Fruit fly (Drosophila melanogaster) whole organism, embryonic: Measurements from ENCODE around the gene CG14014.
A peak's percentile ranks its signal among the peaks of the same experiment; 100 is the strongest.

ENCODE experiments used
- BEAF-32 ChIP-seq: fragments of 200-800 bp; sonication (Bioruptor generic); optimal IDR thresholded peaks from 3 replicates; lab custom pipeline; 2017; ENCODE audit warnings: missing biosample characterization, missing genetic modification characterization, mild to moderate bottlenecking, moderate library complexity, missing genetic modification reagents
- Bgb ChIP-seq: fragments of 200-800 bp; sonication (Bioruptor generic); IDR thresholded peaks from 2 replicates; pipeline ENCODE4 v1.3.6; 2022; ENCODE audit warnings: missing biosample characterization, missing genetic modification characterization; ENCODE audit not compliant: partially characterized antibody
- CG10147 ChIP-seq: fragments of 200-800 bp; sonication (Bioruptor generic); optimal IDR thresholded peaks from 2 replicates; lab custom pipeline; 2019; ENCODE audit warnings: missing biosample characterization, mild to moderate bottlenecking, missing genetic modification characterization, moderate library complexity
- CG10431 ChIP-seq: fragments of 200-800 bp; sonication (Bioruptor generic); optimal IDR thresholded peaks from 3 replicates; lab custom pipeline; 2018; ENCODE audit warnings: missing biosample characterization, mild to moderate bottlenecking, missing genetic modification characterization
- CG11560 ChIP-seq: fragments of 200-800 bp; sonication (Bioruptor generic); IDR thresholded peaks from 3 replicates; pipeline ENCODE4 v1.3.6; 2022; ENCODE audit warnings: missing biosample characterization, missing genetic modification characterization
- CG13287 ChIP-seq: fragments of 200-800 bp; sonication (Bioruptor generic); IDR thresholded peaks from 2 replicates; pipeline ENCODE4 v1.3.6; 2022; ENCODE audit warnings: missing biosample characterization, missing genetic modification characterization; ENCODE audit not compliant: partially characterized antibody
- CG13894 ChIP-seq: fragments of 200-800 bp; sonication (Bioruptor generic); optimal IDR thresholded peaks from 3 replicates; lab custom pipeline; 2018; ENCODE audit warnings: missing biosample characterization, mild to moderate bottlenecking, missing genetic modification characterization, moderate library complexity
- CG14710 ChIP-seq: fragments of 200-800 bp; sonication (Bioruptor generic); optimal IDR thresholded peaks from 3 replicates; lab custom pipeline; 2019; ENCODE audit warnings: missing biosample characterization, mild to moderate bottlenecking, missing genetic modification characterization, moderate library complexity
- CG15514 ChIP-seq: fragments of 200-800 bp; sonication (Bioruptor generic); optimal IDR thresholded peaks from 3 replicates; lab custom pipeline; 2017; ENCODE audit warnings: missing biosample characterization, missing genetic modification characterization, mild to moderate bottlenecking, moderate library complexity, missing genetic modification reagents
- CG17186 ChIP-seq: fragments of 200-800 bp; sonication (Bioruptor generic); optimal IDR thresholded peaks from 3 replicates; lab custom pipeline; 2017; ENCODE audit warnings: missing biosample characterization, missing genetic modification reagents, missing genetic modification characterization
- CG17568 ChIP-seq: fragments of 200-800 bp; sonication (Bioruptor generic); optimal IDR thresholded peaks from 2 replicates; lab custom pipeline; 2018; ENCODE audit warnings: missing biosample characterization, mild to moderate bottlenecking, missing genetic modification characterization, moderate library complexity
- CG18476 ChIP-seq: fragments of 200-800 bp; sonication (Bioruptor generic); optimal IDR thresholded peaks from 2 replicates; lab custom pipeline; 2016; ENCODE audit warnings: missing biosample characterization, mild to moderate bottlenecking, missing genetic modification characterization
- CG18619 ChIP-seq: fragments of 200-800 bp; sonication (Bioruptor generic); optimal IDR thresholded peaks from 3 replicates; lab custom pipeline; 2017; ENCODE audit warnings: missing biosample characterization, mild to moderate bottlenecking, missing genetic modification characterization
- CG2116 ChIP-seq: fragments of 200-800 bp; sonication (Bioruptor generic); optimal IDR thresholded peaks from 3 replicates; lab custom pipeline; 2018; ENCODE audit warnings: missing biosample characterization, mild to moderate bottlenecking, missing genetic modification characterization
- CG2129 ChIP-seq: fragments of 200-800 bp; sonication (Bioruptor generic); IDR thresholded peaks from 2 replicates; pipeline ENCODE4 v1.3.6; 2022; ENCODE audit warnings: missing biosample characterization, missing genetic modification characterization; ENCODE audit not compliant: partially characterized antibody
- CG2678 ChIP-seq: fragments of 200-800 bp; sonication (Bioruptor generic); optimal IDR thresholded peaks from 3 replicates; lab custom pipeline; 2019; ENCODE audit warnings: missing biosample characterization, mild to moderate bottlenecking, missing genetic modification characterization, moderate library complexity
- CG31441 ChIP-seq: fragments of 200-800 bp; sonication (Bioruptor generic); IDR thresholded peaks from 2 replicates; pipeline ENCODE4 v1.3.6; 2022; ENCODE audit warnings: missing biosample characterization, missing genetic modification characterization
- CG34224 ChIP-seq: fragments of 200-800 bp; sonication (Bioruptor generic); IDR thresholded peaks from 3 replicates; pipeline ENCODE4 v1.3.6; 2022; ENCODE audit warnings: missing biosample characterization, missing genetic modification characterization; ENCODE audit not compliant: partially characterized antibody
- CG3726 ChIP-seq: fragments of 200-800 bp; sonication (Bioruptor generic); IDR thresholded peaks from 3 replicates; pipeline ENCODE4, ENCODE4 v1.3.6; 2022; ENCODE audit warnings: missing biosample characterization, missing genetic modification characterization
- CG3838 ChIP-seq: fragments of 200-800 bp; sonication (Bioruptor generic); optimal IDR thresholded peaks from 3 replicates; lab custom pipeline; 2016; ENCODE audit warnings: missing biosample characterization, missing genetic modification characterization
- CG7963 ChIP-seq: fragments of 200-800 bp; sonication (Bioruptor generic); IDR thresholded peaks from 3 replicates; pipeline ENCODE4 v1.3.6; 2022; ENCODE audit warnings: missing biosample characterization, missing genetic modification characterization; ENCODE audit not compliant: partially characterized antibody
- Dll ChIP-seq: fragments of 200-800 bp; sonication (Bioruptor generic); IDR thresholded peaks from 4 replicates; pipeline ENCODE4 v1.3.6; 2022; ENCODE audit warnings: missing biosample characterization, missing genetic modification characterization; ENCODE audit not compliant: partially characterized antibody
- Doc3 ChIP-seq: fragments of 200-800 bp; sonication (Bioruptor generic); IDR thresholded peaks from 3 replicates; pipeline ENCODE4 v1.3.6; 2022; ENCODE audit warnings: missing biosample characterization, missing genetic modification characterization; ENCODE audit not compliant: partially characterized antibody
- Dref ChIP-seq: fragments of 200-800 bp; sonication (Bioruptor generic); IDR thresholded peaks from 2 replicates; pipeline ENCODE4 v1.3.6; 2022; ENCODE audit warnings: missing biosample characterization, missing genetic modification characterization
- E2f2 ChIP-seq: fragments of 200-800 bp; sonication (Bioruptor generic); IDR thresholded peaks from 2 replicates; pipeline ENCODE4 v1.3.6; 2022; ENCODE audit warnings: missing biosample characterization, missing genetic modification characterization
- Med ChIP-seq: fragments of 200-800 bp; sonication (Bioruptor generic); peaks from one replicate; lab custom pipeline; 2016; ENCODE audit warnings: missing biosample characterization, missing genetic modification characterization, mild to moderate bottlenecking, inconsistent platforms, moderate library complexity
- Meics ChIP-seq: fragments of 200-800 bp; sonication (Bioruptor generic); optimal IDR thresholded peaks from 2 replicates; lab custom pipeline; 2017; ENCODE audit warnings: missing biosample characterization, mild to moderate bottlenecking, missing genetic modification characterization
- Nf-YB ChIP-seq: fragments of 200-800 bp; sonication (Bioruptor generic); optimal IDR thresholded peaks from 3 replicates; lab custom pipeline; 2019; ENCODE audit warnings: missing biosample characterization, mild to moderate bottlenecking, missing genetic modification characterization, moderate library complexity
- YL-1 ChIP-seq: fragments of 200-800 bp; sonication (Bioruptor generic); optimal IDR thresholded peaks from 3 replicates; lab custom pipeline; 2017; ENCODE audit warnings: missing biosample characterization, mild to moderate bottlenecking, missing genetic modification characterization
- ase ChIP-seq: fragments of 200-800 bp; sonication (Bioruptor generic); IDR thresholded peaks from 3 replicates; pipeline ENCODE4 v1.3.6; 2022; ENCODE audit warnings: missing biosample characterization, missing genetic modification characterization
- cad ChIP-seq: fragments of >200 bp; optimal IDR thresholded peaks from 2 replicates; lab custom pipeline; 2017; ENCODE audit warnings: missing biosample characterization, missing genetic modification characterization
- chinmo ChIP-seq: fragments of 200-800 bp; sonication (Bioruptor generic); IDR thresholded peaks from 4 replicates; pipeline ENCODE4 v1.3.6; 2022; ENCODE audit warnings: missing biosample characterization, missing genetic modification characterization; ENCODE audit not compliant: partially characterized antibody
- croc ChIP-seq: fragments of 200-800 bp; sonication (Bioruptor generic); conservative IDR thresholded peaks from 3 replicates; pipeline ENCODE4 v1.3.6; 2022; ENCODE audit warnings: missing biosample characterization, missing genetic modification characterization
- dm ChIP-seq: fragments of 200-800 bp; sonication (Bioruptor generic); optimal IDR thresholded peaks from 3 replicates; lab custom pipeline; 2016; ENCODE audit warnings: missing biosample characterization, missing genetic modification characterization
- eve ChIP-seq, 2 experiments: fragments of >200 bp; optimal IDR thresholded peaks; 2 replicates each; lab custom pipeline; 2017; ENCODE audit warnings: missing biosample characterization in 2 of 2, missing genetic modification characterization in 2 of 2
- gfzf ChIP-seq: fragments of 200-800 bp; sonication (Bioruptor generic); optimal IDR thresholded peaks from 2 replicates; lab custom pipeline; 2016; ENCODE audit warnings: missing biosample characterization, mild to moderate bottlenecking, missing genetic modification characterization, moderate library complexity
- grn ChIP-seq: fragments of 200-800 bp; sonication (Bioruptor generic); optimal IDR thresholded peaks from 3 replicates; lab custom pipeline; 2017; ENCODE audit warnings: missing biosample characterization, missing genetic modification characterization
- hbn ChIP-seq: fragments of 200-800 bp; sonication (Bioruptor generic); IDR thresholded peaks from 2 replicates; pipeline ENCODE4 v1.3.6; 2022; ENCODE audit warnings: missing biosample characterization, missing genetic modification characterization; ENCODE audit not compliant: partially characterized antibody
- klu ChIP-seq: fragments of 200-800 bp; sonication (Bioruptor generic); IDR thresholded peaks from 2 replicates; pipeline ENCODE4 v1.3.6; 2022; ENCODE audit warnings: missing biosample characterization, missing genetic modification characterization
- knrl ChIP-seq: fragments of 200-800 bp; sonication (Bioruptor generic); IDR thresholded peaks from 3 replicates; pipeline ENCODE4 v1.3.6; 2022; ENCODE audit warnings: missing biosample characterization, missing genetic modification characterization; ENCODE audit not compliant: partially characterized antibody
- lbe ChIP-seq: fragments of 200-800 bp; sonication (Bioruptor generic); optimal IDR thresholded peaks from 2 replicates; lab custom pipeline; 2016; ENCODE audit warnings: missing biosample characterization, mild to moderate bottlenecking, missing genetic modification characterization
- nmo ChIP-seq: fragments of 200-800 bp; sonication (Bioruptor generic); optimal IDR thresholded peaks from 2 replicates; lab custom pipeline; 2018; ENCODE audit warnings: missing biosample characterization, mild to moderate bottlenecking, missing genetic modification characterization, moderate library complexity
- otp ChIP-seq: fragments of 200-800 bp; sonication (Bioruptor generic); IDR thresholded peaks from 3 replicates; pipeline ENCODE4, ENCODE4 v1.3.6; 2022; ENCODE audit warnings: missing biosample characterization, missing genetic modification characterization
- psq ChIP-seq: fragments of 200-800 bp; sonication (Bioruptor generic); optimal IDR thresholded peaks from 2 replicates; lab custom pipeline; 2017; ENCODE audit warnings: missing biosample characterization, missing genetic modification characterization
- sna ChIP-seq: fragments of 200-800 bp; sonication (Bioruptor generic); IDR thresholded peaks from 2 replicates; pipeline ENCODE4 v1.3.6; 2022; ENCODE audit warnings: missing biosample characterization, missing genetic modification characterization; ENCODE audit not compliant: partially characterized antibody
- so ChIP-seq: fragments of 200-800 bp; sonication (Bioruptor generic); IDR thresholded peaks from 3 replicates; pipeline ENCODE4 v1.3.6; 2022; ENCODE audit warnings: missing biosample characterization, missing genetic modification characterization
- unc-4 ChIP-seq: fragments of 200-800 bp; sonication (Bioruptor generic); IDR thresholded peaks from 2 replicates; pipeline ENCODE4 v1.3.6; 2022; ENCODE audit warnings: missing biosample characterization, missing genetic modification characterization; ENCODE audit not compliant: partially characterized antibody
- wek ChIP-seq: fragments of 200-800 bp; sonication (Bioruptor generic); optimal IDR thresholded peaks from 3 replicates; lab custom pipeline; 2018; ENCODE audit warnings: missing biosample characterization, mild to moderate bottlenecking, missing genetic modification characterization, moderate library complexity
- zen ChIP-seq: fragments of 200-800 bp; sonication (Bioruptor generic); optimal IDR thresholded peaks from 3 replicates; lab custom pipeline; 2018; ENCODE audit warnings: missing biosample characterization, mild to moderate bottlenecking, missing genetic modification characterization, moderate library complexity

CG14014 gene

DNA sequence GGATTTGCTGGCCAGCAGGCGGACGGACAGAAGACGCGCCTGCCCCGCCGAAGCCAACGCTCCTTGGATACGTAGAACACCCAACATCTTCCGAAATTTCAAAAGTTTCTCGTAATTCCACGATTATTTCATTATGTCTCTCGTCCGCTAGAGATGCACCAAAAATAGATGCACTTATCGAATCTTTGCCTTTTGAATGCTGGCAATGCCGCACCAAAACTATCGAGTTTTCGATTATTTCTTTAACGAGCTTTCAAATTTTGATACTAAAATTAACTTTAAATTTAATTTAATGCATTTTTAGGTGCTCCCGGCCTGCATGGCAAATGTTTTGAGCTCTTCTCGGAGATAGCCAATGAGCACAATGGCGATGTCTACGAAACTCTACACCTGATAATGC lies 18.6 kb downstream of the CG14014 start, which contains the start of gene Coq6 (continued):
- no peak for TF ChIP-seq CG10431 (GFP tag; lab: Kevin White, UChicago)
- TF ChIP-seq YL-1 (GFP tag; lab: Kevin White, UChicago), result peak; percentile 19
- TF ChIP-seq psq, result no peak
- peak; percentile 67; the same call in 1 of the 4 replicates for TF ChIP-seq chinmo (GFP tag; lab: Robert Waterston, UW)
- TF ChIP-seq klu (GFP tag; lab: Robert Waterston, UW), result no peak
- TF ChIP-seq Nf-YB, result no peak
- TF ChIP-seq cad, result no peak
- TF ChIP-seq CG13287 (GFP tag; lab: Robert Waterston, UW), result peak; percentile 78
- TF ChIP-seq CG13894 (tag; lab: Kevin White, UChicago), result no peak
- peak; percentile 74 for TF ChIP-seq E2f2 (GFP tag; lab: Robert Waterston, UW)
- TF ChIP-seq eve (GFP tag; optimal IDR thresholded peaks at IDR 0.05; lab: Kevin White, UChicago), result no peak
- no peak for TF ChIP-seq CG2678 (tag; lab: Kevin White, UChicago)
- peak; percentile 49 for TF ChIP-seq knrl (GFP tag; lab: Robert Waterston, UW)
- TF ChIP-seq Med (GFP tag; lab: Kevin White, UChicago), result peak; percentile 83
- no peak for TF ChIP-seq croc (GFP tag; lab: Robert Waterston, UW)
- TF ChIP-seq CG11560 (tag; lab: Robert Waterston, UW), result no peak
- TF ChIP-seq grn (GFP tag; lab: Kevin White, UChicago), result no peak
- peak; percentile 54 for TF ChIP-seq hbn (GFP tag; lab: Robert Waterston, UW)
- peak; percentile 25 for TF ChIP-seq CG2116 (GFP tag; lab: Kevin White, UChicago)
- TF ChIP-seq CG17186 (GFP tag; lab: Kevin White, UChicago), result no peak
- peak; percentile 65 for TF ChIP-seq Doc3 (GFP tag; lab: Robert Waterston, UW)
- TF ChIP-seq lbe, result no peak
- TF ChIP-seq CG15514, result peak; percentile 25
- TF ChIP-seq CG31441 (GFP tag; lab: Robert Waterston, UW), result no peak
- peak; percentile 68 for TF ChIP-seq CG34224 (GFP tag; lab: Robert Waterston, UW)
- no peak for TF ChIP-seq wek (GFP tag; lab: Kevin White, UChicago)
- peak; percentile 14 for TF ChIP-seq nmo (GFP tag; lab: Kevin White, UChicago)
- peak; percentile 0 for TF ChIP-seq gfzf (GFP tag; lab: Kevin White, UChicago)
- 0 out of 2 replicates have a peak, but pooled peaks have one; percentile 18 for TF ChIP-seq CG2129 (GFP tag; lab: Robert Waterston, UW)
- TF ChIP-seq Dref, result peak; percentile 74
- peak; percentile 62 for TF ChIP-seq BEAF-32 (GFP tag; lab: Kevin White, UChicago)
- no peak for TF ChIP-seq CG10147 (GFP tag; lab: Kevin White, UChicago)
- TF ChIP-seq ase (GFP tag; lab: Robert Waterston, UW), result no peak
- TF ChIP-seq CG17568, result no peak
- TF ChIP-seq CG3838 (GFP tag; lab: Kevin White, UChicago), result no peak
- TF ChIP-seq dm (GFP tag; lab: Kevin White, UChicago), result no peak
- peak; percentile 63 for TF ChIP-seq sna (GFP tag; lab: Robert Waterston, UW)

DNA sequence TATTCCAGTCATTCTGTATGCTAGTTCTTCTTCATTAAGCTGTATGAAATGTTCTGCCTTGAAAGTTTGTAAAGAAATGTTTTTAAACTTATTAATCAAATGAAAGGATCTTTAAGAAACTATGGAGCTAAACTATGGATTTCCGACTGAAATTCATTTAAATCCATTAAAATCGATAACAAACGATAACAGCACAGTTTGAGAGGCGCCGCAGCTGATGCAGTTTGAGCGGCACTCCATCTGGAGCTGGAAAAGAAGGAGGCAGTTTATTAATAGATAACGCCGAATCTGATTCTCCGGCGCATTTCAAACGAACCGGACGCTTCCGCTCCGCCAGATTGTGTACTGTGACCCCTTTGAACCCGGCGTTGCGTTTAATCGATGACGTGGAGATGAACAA lies 22.8 kb downstream of the CG14014 start, which contains the start of gene CG31915:
Gene CG31915, plus strand, starts transcription at position 263 of the 400 bp plus-strand sequence.
- TF ChIP-seq sna (GFP tag; lab: Robert Waterston, UW) (0 out of 2 replicates have a peak, but pooled peaks have one; percentile 39), Bgb (GFP tag; lab: Robert Waterston, UW) (peak; percentile 83), Doc3 (GFP tag; lab: Robert Waterston, UW) (peak; percentile 53; the same call in 2 of the 3 replicates), CG7963 (GFP tag; lab: Robert Waterston, UW) (peak; percentile 83; the same call in 2 of the 3 replicates), otp (GFP tag; lab: Robert Waterston, UW) (peak; percentile 91), zen (tag; lab: Kevin White, UChicago) (no peak), so (GFP tag; lab: Robert Waterston, UW) (no peak), unc-4 (GFP tag; lab: Robert Waterston, UW) (peak; percentile 25; the same call in 1 of the 2 replicates), Dll (GFP tag; lab: Robert Waterston, UW) (peak; percentile 47; the same call in 2 of the 4 replicates), CG2678 (tag; lab: Kevin White, UChicago) (no peak), CG18476 (GFP tag; lab: Kevin White, UChicago) (no peak), CG3726 (no peak), CG14710 (tag; lab: Kevin White, UChicago) (peak; percentile 88), Meics (GFP tag; lab: Kevin White, UChicago) (no peak), CG18619 (no peak)
